Worm (Caenorhabditis elegans) whole organism, late embryonic: ENCODE results near the gene T22C8.6.

Experiments used
- ama-1 ChIP-seq: fragments of 150-350 bp; optimal IDR thresholded peaks from 2 replicates; lab custom pipeline; 2014
- che-1 ChIP-seq: sonication (generic microtip); optimal IDR thresholded peaks from 2 replicates; lab custom pipeline; 2016; ENCODE audit warnings: mild to moderate bottlenecking, missing genetic modification characterization, missing compliant biosample characterization
- fkh-10 ChIP-seq: fragments of 150-350 bp; optimal IDR thresholded peaks from 2 replicates; lab custom pipeline; 2014; ENCODE audit warnings: missing biosample characterization, missing genetic modification reagents, missing genetic modification characterization
- hlh-30 ChIP-seq: sonication (generic microtip); optimal IDR thresholded peaks from 2 replicates; lab custom pipeline; 2017; ENCODE audit warnings: antibody characterized with exemption, missing genetic modification characterization, missing compliant biosample characterization; ENCODE audit not compliant: insufficient read depth
- hlh-8 ChIP-seq: sonication (generic microtip); optimal IDR thresholded peaks from 2 replicates; lab custom pipeline; 2016; ENCODE audit warnings: missing genotype, missing genetic modification characterization, missing compliant biosample characterization
- nhr-232 ChIP-seq: sonication (generic microtip); optimal IDR thresholded peaks from 2 replicates; lab custom pipeline; 2016; ENCODE audit warnings: missing genetic modification characterization, missing compliant biosample characterization
- pat-9 ChIP-seq: fragments of 200-800 bp; sonication (Bioruptor generic); optimal IDR thresholded peaks from 2 replicates; lab custom pipeline; 2018; ENCODE audit warnings: mild to moderate bottlenecking, missing genetic modification characterization, moderate library complexity, missing compliant biosample characterization

DNA sequence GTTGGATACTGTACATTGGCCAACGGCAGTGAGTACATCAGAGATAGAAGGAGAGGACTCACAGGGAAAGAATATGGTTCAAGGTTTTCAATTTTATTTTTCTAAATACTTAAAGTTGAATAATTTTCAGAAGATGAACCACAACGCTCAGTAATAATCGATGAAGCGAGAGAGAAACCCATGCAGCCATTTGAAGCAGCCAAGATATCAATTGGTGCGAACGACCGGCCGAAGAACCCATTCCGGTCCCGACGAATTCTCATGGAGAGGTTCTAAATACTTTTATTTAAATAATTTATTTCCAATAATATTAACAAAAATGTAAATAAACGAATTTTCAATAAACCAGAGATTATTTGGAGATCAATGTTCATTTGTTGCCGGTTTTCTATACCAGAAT, 29.9 kb downstream of the T22C8.6 start, which contains the start of gene pigg-1:
- TF ChIP-seq nhr-232 (tag; lab: Kevin White, UChicago) (no peak), che-1 (tag; lab: Kevin White, UChicago) (no peak), ama-1 (lab: Kevin White, UChicago) (no peak), hlh-30 (tag; lab: Kevin White, UChicago) (no peak), pat-9 (tag; lab: Kevin White, UChicago) (no peak), hlh-8 (tag; lab: Kevin White, UChicago) (no peak), fkh-10 (GFP tag; lab: Kevin White, UChicago) (no peak)
